Worm (Caenorhabditis elegans) whole organism, late embryonic: Measurements from ENCODE around the gene casy-1.

ENCODE experiments used
- Y22D7AL.16 ChIP-seq: sonication (generic microtip); optimal IDR thresholded peaks from 2 replicates; lab custom pipeline; 2016; ENCODE audit warnings: missing genetic modification characterization, missing compliant biosample characterization
- dve-1 ChIP-seq: sonication (generic microtip); optimal IDR thresholded peaks from 2 replicates; lab custom pipeline; 2017; ENCODE audit warnings: antibody characterized with exemption, mild to moderate bottlenecking, missing genetic modification characterization, missing compliant biosample characterization
- eyg-1 ChIP-seq: sonication (generic microtip); optimal IDR thresholded peaks from 2 replicates; lab custom pipeline; 2016; ENCODE audit warnings: missing genotype, missing genetic modification characterization, missing compliant biosample characterization
- gmeb-2 ChIP-seq: sonication (generic microtip); optimal IDR thresholded peaks from 2 replicates; lab custom pipeline; 2016; ENCODE audit warnings: missing genetic modification characterization, inconsistent platforms, missing compliant biosample characterization
- pha-4 ChIP-seq: fragments of 150-350 bp; optimal IDR thresholded peaks from 2 replicates; lab custom pipeline; 2018; ENCODE audit warnings: missing biosample characterization, missing genetic modification reagents, missing genetic modification characterization
- pqm-1 ChIP-seq: sonication (generic microtip); optimal IDR thresholded peaks from 2 replicates; lab custom pipeline; 2016; ENCODE audit warnings: missing genetic modification characterization, missing compliant biosample characterization

- TF ChIP-seq dve-1 (tag; lab: Kevin White, UChicago) (no peak), gmeb-2 (tag; lab: Kevin White, UChicago) (no peak), eyg-1 (tag; lab: Kevin White, UChicago) (no peak), pqm-1 (tag; lab: Kevin White, UChicago) (no peak), pha-4 (tag; lab: Kevin White, UChicago) (no peak), Y22D7AL.16 (tag; lab: Kevin White, UChicago) (no peak)
Observed at ce11 chrII:5959575-5960119, 3.2 kb upstream of the casy-1 start.
